Fruit fly (Drosophila melanogaster) whole organism, embryonic: ENCODE measurements around the gene Capa.

Experiments used
- CG10462 ChIP-seq: fragments of 200-800 bp; sonication (Bioruptor generic); optimal IDR thresholded peaks from 2 replicates; lab custom pipeline; 2016; ENCODE audit warnings: missing biosample characterization, missing genetic modification characterization
- CG12071 ChIP-seq: fragments of 200-800 bp; sonication (Bioruptor generic); optimal IDR thresholded peaks from 3 replicates; lab custom pipeline; 2018; ENCODE audit warnings: missing biosample characterization, mild to moderate bottlenecking, missing genetic modification characterization
- CG13296 ChIP-seq: fragments of 200-800 bp; sonication (Bioruptor generic); optimal IDR thresholded peaks from 3 replicates; lab custom pipeline; 2018; ENCODE audit warnings: missing biosample characterization, mild to moderate bottlenecking, missing genetic modification characterization
- CG13624 ChIP-seq: fragments of 200-800 bp; sonication (Bioruptor generic); optimal IDR thresholded peaks from 2 replicates; lab custom pipeline; 2016; ENCODE audit warnings: missing biosample characterization, missing genetic modification characterization
- CG14441 ChIP-seq: fragments of 200-800 bp; sonication (Bioruptor generic); IDR thresholded peaks from 2 replicates; pipeline ENCODE4 v1.3.6; 2022; ENCODE audit warnings: missing biosample characterization, missing genetic modification characterization
- CG18599 ChIP-seq: fragments of 200-800 bp; sonication (Bioruptor generic); optimal IDR thresholded peaks from 3 replicates; lab custom pipeline; 2017; ENCODE audit warnings: missing biosample characterization, missing genetic modification characterization, mild to moderate bottlenecking, moderate library complexity, missing genetic modification reagents
- CG2678 ChIP-seq: fragments of 200-800 bp; sonication (Bioruptor generic); optimal IDR thresholded peaks from 3 replicates; lab custom pipeline; 2019; ENCODE audit warnings: missing biosample characterization, mild to moderate bottlenecking, missing genetic modification characterization, moderate library complexity
- CG31365 ChIP-seq: fragments of 200-800 bp; sonication (Bioruptor generic); optimal IDR thresholded peaks from 2 replicates; lab custom pipeline; 2018; ENCODE audit warnings: missing biosample characterization, mild to moderate bottlenecking, missing genetic modification characterization
- CG32772 ChIP-seq: fragments of 200-800 bp; sonication (Bioruptor generic); IDR thresholded peaks from 2 replicates; pipeline ENCODE4 v1.3.6; 2022; ENCODE audit warnings: missing biosample characterization, missing genetic modification characterization
- CG3281 ChIP-seq: fragments of 200-800 bp; sonication (Bioruptor generic); optimal IDR thresholded peaks from 3 replicates; lab custom pipeline; 2017; ENCODE audit warnings: missing biosample characterization, mild to moderate bottlenecking, missing genetic modification characterization
- CG34224 ChIP-seq: fragments of 200-800 bp; sonication (Bioruptor generic); IDR thresholded peaks from 3 replicates; pipeline ENCODE4 v1.3.6; 2022; ENCODE audit warnings: missing biosample characterization, missing genetic modification characterization; ENCODE audit not compliant: partially characterized antibody
- CG6683 ChIP-seq: fragments of 200-800 bp; sonication (Bioruptor generic); optimal IDR thresholded peaks from 2 replicates; lab custom pipeline; 2017; ENCODE audit warnings: missing biosample characterization, mild to moderate bottlenecking, missing genetic modification characterization, missing genetic modification reagents
- CG6765 ChIP-seq: fragments of 200-800 bp; sonication (Bioruptor generic); optimal IDR thresholded peaks from 3 replicates; lab custom pipeline; 2017; ENCODE audit warnings: missing biosample characterization, mild to moderate bottlenecking, missing genetic modification characterization
- CG6854 ChIP-seq: fragments of 200-800 bp; sonication (Bioruptor generic); optimal IDR thresholded peaks from 3 replicates; lab custom pipeline; 2017; ENCODE audit warnings: missing biosample characterization, mild to moderate bottlenecking, missing genetic modification characterization
- CG8924 ChIP-seq: fragments of 200-800 bp; optimal IDR thresholded peaks from 3 replicates; lab custom pipeline; 2019; ENCODE audit warnings: missing biosample characterization, mild to moderate bottlenecking, missing genetic modification characterization, moderate library complexity
- Eip74EF ChIP-seq, 2 experiments: fragments of 200-800 bp in 1 of 2; fragments of >200 bp in 1 of 2; sonication (Bioruptor generic) in 1 of 2; optimal IDR thresholded peaks; 2 replicates each; lab custom pipeline; 2017 to 2019; ENCODE audit warnings: missing biosample characterization in 2 of 2, missing genetic modification characterization in 2 of 2, mild to moderate bottlenecking in 1 of 2, moderate library complexity in 1 of 2
- HHEX ChIP-seq: fragments of 200-800 bp; sonication (Bioruptor generic); optimal IDR thresholded peaks from 3 replicates; lab custom pipeline; 2017; ENCODE audit warnings: missing biosample characterization, mild to moderate bottlenecking, missing genetic modification characterization, missing genetic modification reagents
- Hand ChIP-seq: fragments of 200-800 bp; sonication (Bioruptor generic); optimal IDR thresholded peaks from 2 replicates; lab custom pipeline; 2017; ENCODE audit warnings: mild to moderate bottlenecking, missing biosample characterization, missing genetic modification reagents, missing genetic modification characterization
- Hmr ChIP-seq: fragments of 200-800 bp; sonication (Bioruptor generic); optimal IDR thresholded peaks from 3 replicates; lab custom pipeline; 2017; ENCODE audit warnings: mild to moderate bottlenecking, missing biosample characterization, missing genetic modification reagents, missing genetic modification characterization
- Max ChIP-seq: fragments of 200-800 bp; sonication (Bioruptor generic); optimal IDR thresholded peaks from 2 replicates; lab custom pipeline; 2016; ENCODE audit warnings: missing biosample characterization, mild to moderate bottlenecking, missing genetic modification characterization
- Med ChIP-seq: fragments of 200-800 bp; sonication (Bioruptor generic); peaks from one replicate; lab custom pipeline; 2016; ENCODE audit warnings: missing biosample characterization, missing genetic modification characterization, mild to moderate bottlenecking, inconsistent platforms, moderate library complexity
- Meics ChIP-seq: fragments of 200-800 bp; sonication (Bioruptor generic); optimal IDR thresholded peaks from 2 replicates; lab custom pipeline; 2017; ENCODE audit warnings: missing biosample characterization, mild to moderate bottlenecking, missing genetic modification characterization
- PHDP ChIP-seq: fragments of 200-800 bp; sonication (Bioruptor generic); optimal IDR thresholded peaks from 3 replicates; lab custom pipeline; 2018; ENCODE audit warnings: missing biosample characterization, mild to moderate bottlenecking, missing genetic modification characterization, moderate library complexity
- Pdp1 ChIP-seq, 2 experiments: fragments of 200-800 bp; sonication (Bioruptor generic); optimal IDR thresholded peaks; 3 replicates each; lab custom pipeline; 2016; ENCODE audit warnings: missing biosample characterization in 2 of 2, missing genetic modification characterization in 2 of 2, mild to moderate bottlenecking in 1 of 2, moderate library complexity in 1 of 2
- Sry-δ ChIP-seq: fragments of 200-800 bp; sonication (Bioruptor generic); optimal IDR thresholded peaks from 2 replicates; lab custom pipeline; 2016; ENCODE audit warnings: missing biosample characterization, missing genetic modification characterization
- Stat92E ChIP-seq, 3 experiments: fragments of >200 bp in 2 of 3; fragments of 200-800 bp in 1 of 3; sonication (Bioruptor generic) in 1 of 3; optimal IDR thresholded peaks; 2 replicates each; lab custom pipeline; 2017 to 2019; ENCODE audit warnings: missing biosample characterization in 3 of 3, missing genetic modification characterization in 3 of 3, mild to moderate bottlenecking in 1 of 3, moderate library complexity in 1 of 3
- Taf1 ChIP-seq: fragments of 200-800 bp; sonication (Bioruptor generic); IDR thresholded peaks from 2 replicates; pipeline ENCODE4 v1.3.6; 2022; ENCODE audit warnings: missing biosample characterization, missing genetic modification characterization
- Trl ChIP-seq, 3 experiments: fragments of >200 bp in 2 of 3; fragments of 200-800 bp in 1 of 3; sonication (Bioruptor generic) in 1 of 3; optimal IDR thresholded peaks; 2 replicates in 1 of 3; 3 replicates in 2 of 3; lab custom pipeline; 2016 to 2017; ENCODE audit warnings: missing biosample characterization in 1 of 3, missing genetic modification characterization in 1 of 3
- Usf ChIP-seq: fragments of 200-800 bp; sonication (Bioruptor generic); optimal IDR thresholded peaks from 2 replicates; lab custom pipeline; 2017; ENCODE audit warnings: missing genotype, missing biosample characterization, missing genetic modification characterization
- cg ChIP-seq: fragments of 200-800 bp; sonication (Bioruptor generic); optimal IDR thresholded peaks from 3 replicates; lab custom pipeline; 2019; ENCODE audit warnings: missing biosample characterization, mild to moderate bottlenecking, missing genetic modification characterization, moderate library complexity
- chinmo ChIP-seq: fragments of 200-800 bp; sonication (Bioruptor generic); IDR thresholded peaks from 4 replicates; pipeline ENCODE4 v1.3.6; 2022; ENCODE audit warnings: missing biosample characterization, missing genetic modification characterization; ENCODE audit not compliant: partially characterized antibody
- exex ChIP-seq: fragments of 200-800 bp; sonication (Bioruptor generic); optimal IDR thresholded peaks from 4 replicates; lab custom pipeline; 2018; ENCODE audit warnings: missing biosample characterization, mild to moderate bottlenecking, missing genetic modification characterization, moderate library complexity
- fd96Cb ChIP-seq: fragments of 200-800 bp; sonication (Bioruptor generic); optimal IDR thresholded peaks from 2 replicates; lab custom pipeline; 2018; ENCODE audit warnings: missing biosample characterization, mild to moderate bottlenecking, missing genetic modification characterization, moderate library complexity
- grn ChIP-seq: fragments of 200-800 bp; sonication (Bioruptor generic); optimal IDR thresholded peaks from 3 replicates; lab custom pipeline; 2017; ENCODE audit warnings: missing biosample characterization, missing genetic modification characterization
- gsb-n ChIP-seq: fragments of 200-800 bp; sonication (Bioruptor generic); optimal IDR thresholded peaks from 3 replicates; lab custom pipeline; 2018; ENCODE audit warnings: missing biosample characterization, mild to moderate bottlenecking, missing genetic modification characterization
- ind ChIP-seq: fragments of 200-800 bp; sonication (Bioruptor generic); optimal IDR thresholded peaks from 3 replicates; lab custom pipeline; 2016; ENCODE audit warnings: missing biosample characterization, missing genetic modification characterization
- inv ChIP-seq: fragments of 200-800 bp; sonication (Bioruptor generic); IDR thresholded peaks from 2 replicates; pipeline ENCODE4 v1.3.6; 2022; ENCODE audit warnings: missing biosample characterization, missing genetic modification characterization; ENCODE audit not compliant: partially characterized antibody
- kah ChIP-seq: fragments of 200-800 bp; sonication (Bioruptor generic); optimal IDR thresholded peaks from 2 replicates; lab custom pipeline; 2018; ENCODE audit warnings: missing biosample characterization, mild to moderate bottlenecking, missing genetic modification characterization
- mirr ChIP-seq: fragments of 200-800 bp; sonication (Bioruptor generic); optimal IDR thresholded peaks from 3 replicates; lab custom pipeline; 2018; ENCODE audit warnings: missing biosample characterization, mild to moderate bottlenecking, missing genetic modification characterization
- pfk ChIP-seq: fragments of 200-800 bp; sonication (Bioruptor generic); optimal IDR thresholded peaks from 2 replicates; lab custom pipeline; 2018; ENCODE audit warnings: missing biosample characterization, mild to moderate bottlenecking, missing genetic modification characterization, moderate library complexity
- sens ChIP-seq: fragments of 200-800 bp; sonication (Bioruptor generic); peaks from one replicate; lab custom pipeline; 2016; ENCODE audit warnings: missing biosample characterization, missing genetic modification characterization
- z ChIP-seq: fragments of 200-800 bp; sonication (Bioruptor generic); IDR thresholded peaks from 3 replicates; pipeline ENCODE4 v1.3.6; 2022; ENCODE audit warnings: missing biosample characterization, missing genetic modification characterization

Capa gene

dm6 chr3R:29868676-29869349, 45.3 kb downstream of the Capa start, which contains the start of gene Zip99C (continued):
- no peak for TF ChIP-seq CG6765 (GFP tag; lab: Kevin White, UChicago)
- TF ChIP-seq inv = peak; percentile 91
- TF ChIP-seq CG14441 (GFP tag; lab: Robert Waterston, UW) = no peak
- peak; percentile 55 for TF ChIP-seq Max (GFP tag; lab: Kevin White, UChicago)
- peak; percentile 27 for TF ChIP-seq PHDP (tag; lab: Kevin White, UChicago)

dm6 chr3R:29867895-29868294, 46.3 kb downstream of the Capa start:
- TF ChIP-seq CG32772 = no peak
- TF ChIP-seq Eip74EF (GFP tag; optimal IDR thresholded peaks at IDR 0.05; lab: Kevin White, UChicago) = peak in 1 of 2 experiments; percentile 36
- no peak for TF ChIP-seq ind (GFP tag; lab: Kevin White, UChicago)
- TF ChIP-seq grn (GFP tag; lab: Kevin White, UChicago) = peak; percentile 94
- TF ChIP-seq cg (GFP tag; lab: Kevin White, UChicago) = peak; percentile 25
- peak; percentile 25 for TF ChIP-seq CG13296 (GFP tag; lab: Kevin White, UChicago)
- peak; percentile 33; the same call in 1 of the 3 replicates for TF ChIP-seq CG34224 (GFP tag; lab: Robert Waterston, UW)
- peak; percentile 21 for TF ChIP-seq CG8924 (tag; lab: Kevin White, UChicago)
- TF ChIP-seq exex (tag; lab: Kevin White, UChicago) = peak; percentile 64
- peak; percentile 93 for TF ChIP-seq z
- TF ChIP-seq chinmo = peak; percentile 67; the same call in 2 of the 4 replicates
- TF ChIP-seq Trl (optimal IDR thresholded peaks at IDR 0.05; lab: Kevin White, UChicago) = peak in 1 of 2 experiments; percentile 0
- no peak for TF ChIP-seq Trl (GFP tag; optimal IDR thresholded peaks at IDR 0.05; lab: Kevin White, UChicago)
- no peak for TF ChIP-seq fd96Cb (tag; lab: Kevin White, UChicago)
- peak in 1 of 2 experiments; percentile 0 for TF ChIP-seq Pdp1 (GFP tag; optimal IDR thresholded peaks at IDR 0.05; lab: Kevin White, UChicago)
- TF ChIP-seq CG10462 (GFP tag; lab: Kevin White, UChicago) = no peak
- peak; percentile 47 for TF ChIP-seq mirr (GFP tag; lab: Kevin White, UChicago)

- TF ChIP-seq CG6765 (GFP tag; lab: Kevin White, UChicago) (no peak), Usf (GFP tag; lab: Kevin White, UChicago) (no peak), Stat92E (GFP tag; optimal IDR thresholded peaks at IDR 0.05; lab: Kevin White, UChicago) (no peak), ind (GFP tag; lab: Kevin White, UChicago) (no peak), gsb-n (no peak), Sry-δ (GFP tag; lab: Kevin White, UChicago) (no peak), CG13624 (GFP tag; lab: Kevin White, UChicago) (no peak), CG6683 (GFP tag; lab: Kevin White, UChicago) (no peak)
- TF ChIP-seq, all 482 proteins: peak for 0
These were observed 46.7 kb downstream of the Capa start for dm6 chr3R:29867470-29867869.

- peak; percentile 18 for TF ChIP-seq CG6854 (GFP tag; lab: Kevin White, UChicago)
- no peak for TF ChIP-seq Taf1 (GFP tag; lab: Robert Waterston, UW)
- peak; percentile 15 for TF ChIP-seq HHEX (GFP tag; lab: Kevin White, UChicago)
- peak; percentile 31 for TF ChIP-seq Hand
- TF ChIP-seq pfk = no peak
- no peak for TF ChIP-seq kah (GFP tag; lab: Kevin White, UChicago)
- TF ChIP-seq CG12071 (GFP tag; lab: Kevin White, UChicago) = peak; percentile 12
- TF ChIP-seq CG2678 (tag; lab: Kevin White, UChicago) = peak; percentile 29
- TF ChIP-seq Hmr = peak; percentile 45
- peak; percentile 5 for TF ChIP-seq CG3281 (GFP tag; lab: Kevin White, UChicago)
- peak in 1 of 2 experiments; percentile 7 for TF ChIP-seq Eip74EF (GFP tag; optimal IDR thresholded peaks at IDR 0.05; lab: Kevin White, UChicago)
- peak; percentile 16 for TF ChIP-seq Med (GFP tag; lab: Kevin White, UChicago)
- peak; percentile 2 for TF ChIP-seq Meics
- TF ChIP-seq CG13296 (GFP tag; lab: Kevin White, UChicago) = peak; percentile 14
- TF ChIP-seq CG18599 (GFP tag; lab: Kevin White, UChicago) = peak; percentile 60
- TF ChIP-seq CG31365 = peak; percentile 11
- TF ChIP-seq sens (GFP tag; lab: Kevin White, UChicago) = peak; percentile 3
These were observed 47.4 kb downstream of the Capa start for dm6 chr3R:29866706-29867105.
